Fruit fly (Drosophila melanogaster) Kc167 (cell line): ENCODE results near the gene CG31683.

Experiments used
- Myc ChIP-seq: fragments of >200 bp; optimal IDR thresholded peaks from 2 replicates; lab custom pipeline; 2017; ENCODE audit warnings: missing external identifiers
- Sin3A ChIP-seq: fragments of >200 bp; optimal IDR thresholded peaks from 2 replicates; lab custom pipeline; 2018; ENCODE audit warnings: missing external identifiers
- h ChIP-seq: fragments of >200 bp; optimal IDR thresholded peaks from 3 replicates; lab custom pipeline; 2018; ENCODE audit warnings: missing external identifiers
- psq ChIP-seq: fragments of >200 bp; optimal IDR thresholded peaks from 2 replicates; lab custom pipeline; 2017; ENCODE audit warnings: missing external identifiers
- ttk ChIP-seq: sonication (Bioruptor generic); optimal IDR thresholded peaks from 2 replicates; lab custom pipeline; 2017; ENCODE audit warnings: missing external identifiers

- TF ChIP-seq Sin3A (lab: Kevin White, UChicago) (no peak), ttk (lab: Kevin White, UChicago) (no peak), Myc (lab: Kevin White, UChicago) (no peak), h (lab: Kevin White, UChicago) (no peak), psq (no peak)
Measured at dm6 chr2L:20487723-20488122, 38.0 kb upstream of the CG31683 start.
